Worm (Caenorhabditis elegans): ENCODE data around the gene C24D10.5.

ce11 chrIV:5195531-5195930 is 45.6 kb downstream of the C24D10.5 start, which contains the start of gene gpa-18:
- TF ChIP-seq fos-1 (tag; optimal IDR thresholded peaks at IDR 0.05) (no peak), nfya-1 (tag; optimal IDR thresholded peaks at IDR 0.05; ENCODE audit: insufficient read depth) (no peak)
